Fruit fly (Drosophila melanogaster) whole organism, wandering third instar larva: ENCODE results near the gene Jhbp16.

Source experiments
- Abd-B ChIP-seq: fragments of >200 bp; optimal IDR thresholded peaks from 2 replicates; lab custom pipeline; 2017; ENCODE audit warnings: missing biosample characterization, missing genetic modification characterization
- CG32264 ChIP-seq: fragments of 200-800 bp; sonication (Bioruptor generic); optimal IDR thresholded peaks from 2 replicates; lab custom pipeline; 2016; ENCODE audit warnings: missing biosample characterization, missing genetic modification characterization
- CG9705 ChIP-seq: fragments of 200-800 bp; sonication (Bioruptor generic); optimal IDR thresholded peaks from 2 replicates; lab custom pipeline; 2018; ENCODE audit warnings: missing biosample characterization, mild to moderate bottlenecking, missing genetic modification characterization
- CrebA ChIP-seq: fragments of 200-800 bp; sonication (Bioruptor generic); optimal IDR thresholded peaks from 2 replicates; lab custom pipeline; 2016; ENCODE audit warnings: missing biosample characterization, mild to moderate bottlenecking, missing genetic modification characterization, borderline replicate concordance
- Dfd ChIP-seq: fragments of >200 bp; optimal IDR thresholded peaks from 2 replicates; lab custom pipeline; 2017; ENCODE audit warnings: missing biosample characterization, missing genetic modification characterization
- Dif ChIP-seq: fragments of 200-275, 200-300 bp; sonication (Bioruptor generic); optimal IDR thresholded peaks from 2 replicates; lab custom pipeline; 2018; ENCODE audit warnings: missing biosample characterization, missing genetic modification characterization; ENCODE audit not compliant: partially characterized antibody
- GATAd ChIP-seq: sonication (Bioruptor generic); optimal IDR thresholded peaks from 2 replicates; lab custom pipeline; 2016; ENCODE audit warnings: missing biosample characterization, missing genetic modification characterization
- HLH106 ChIP-seq: fragments of 200-800 bp; optimal IDR thresholded peaks from 3 replicates; lab custom pipeline; 2019; ENCODE audit warnings: missing biosample characterization, mild to moderate bottlenecking, missing genetic modification characterization, moderate library complexity
- Hnf4 ChIP-seq: fragments of 200-800 bp; sonication (Bioruptor generic); optimal IDR thresholded peaks from 2 replicates; lab custom pipeline; 2016; ENCODE audit warnings: missing biosample characterization, mild to moderate bottlenecking, missing genetic modification characterization
- Hr78 ChIP-seq: fragments of >200 bp; optimal IDR thresholded peaks from 2 replicates; lab custom pipeline; 2017; ENCODE audit warnings: missing biosample characterization, missing genetic modification characterization
- Hr83 ChIP-seq: fragments of 200-300 bp; sonication (Bioruptor generic); optimal IDR thresholded peaks from 2 replicates; lab custom pipeline; 2016; ENCODE audit warnings: missing biosample characterization, mild to moderate bottlenecking, missing genetic modification characterization, moderate library complexity; ENCODE audit not compliant: poor library complexity, severe bottlenecking
- Jra ChIP-seq: sonication (Bioruptor generic); optimal IDR thresholded peaks from 2 replicates; lab custom pipeline; 2016; ENCODE audit warnings: missing biosample characterization, missing genetic modification characterization
- Mio ChIP-seq: sonication (Bioruptor generic); optimal IDR thresholded peaks from 2 replicates; lab custom pipeline; 2016; ENCODE audit warnings: missing biosample characterization, missing genetic modification characterization
- Myc ChIP-seq: fragments of >200 bp; optimal IDR thresholded peaks from 2 replicates; lab custom pipeline; 2017
- N ChIP-seq: fragments of >200 bp; optimal IDR thresholded peaks from 2 replicates; lab custom pipeline; 2018; ENCODE audit warnings: missing biosample characterization, missing external identifiers, missing genetic modification characterization
- OdsH ChIP-seq: fragments of 200-800 bp; sonication (Bioruptor generic); optimal IDR thresholded peaks from 2 replicates; lab custom pipeline; 2016; ENCODE audit warnings: missing biosample characterization, mild to moderate bottlenecking, missing genetic modification characterization
- Rel ChIP-seq, 2 experiments: fragments of 200-800 bp; sonication (Bioruptor generic) in 1 of 2; optimal IDR thresholded peaks; 2 replicates in 1 of 2; 3 replicates in 1 of 2; lab custom pipeline; 2016 to 2019; ENCODE audit warnings: mild to moderate bottlenecking in 2 of 2, missing biosample characterization in 2 of 2, missing genetic modification characterization in 2 of 2, moderate library complexity in 1 of 2
- Sp1 ChIP-seq: fragments of 200-800 bp; sonication (Bioruptor generic); optimal IDR thresholded peaks from 3 replicates; lab custom pipeline; 2019; ENCODE audit warnings: missing biosample characterization, mild to moderate bottlenecking, missing genetic modification characterization, moderate library complexity
- Vsx2 ChIP-seq: fragments of 200-300, 225-300 bp; sonication (Bioruptor generic); optimal IDR thresholded peaks from 2 replicates; lab custom pipeline; 2018; ENCODE audit warnings: missing biosample characterization, missing genetic modification characterization; ENCODE audit not compliant: partially characterized antibody
- br ChIP-seq: fragments of 200-800 bp; sonication (Bioruptor generic); optimal IDR thresholded peaks from 2 replicates; lab custom pipeline; 2016; ENCODE audit warnings: missing biosample characterization, missing genetic modification characterization
- brk ChIP-seq: fragments of 200-800 bp; sonication (Bioruptor generic); optimal IDR thresholded peaks from 2 replicates; lab custom pipeline; 2016; ENCODE audit warnings: missing biosample characterization, mild to moderate bottlenecking, missing genetic modification characterization
- dl ChIP-seq, 2 experiments: fragments of 175-275, 200-275 bp in 1 of 2; fragments of 200-275 bp in 1 of 2; sonication (Bioruptor generic); optimal IDR thresholded peaks; lab custom pipeline; 2018; ENCODE audit warnings: mild to moderate bottlenecking in 2 of 2, missing biosample characterization in 2 of 2, missing genetic modification characterization in 2 of 2, moderate library complexity in 2 of 2; ENCODE audit not compliant: partially characterized antibody in 2 of 2, insufficient read depth in 1 of 2
- dmrt93B ChIP-seq: fragments of 200-800 bp; sonication (Bioruptor generic); optimal IDR thresholded peaks from 2 replicates; lab custom pipeline; 2018; ENCODE audit warnings: missing biosample characterization, mild to moderate bottlenecking, missing genetic modification characterization
- dsf ChIP-seq: sonication (Bioruptor generic); optimal IDR thresholded peaks from 2 replicates; lab custom pipeline; 2016; ENCODE audit warnings: missing biosample characterization, missing genetic modification characterization, borderline replicate concordance
- ey ChIP-seq: fragments of 200-800 bp; sonication (Bioruptor generic); optimal IDR thresholded peaks from 2 replicates; lab custom pipeline; 2016; ENCODE audit warnings: missing biosample characterization, missing genetic modification characterization
- foxo ChIP-seq, 2 experiments: fragments of 200-800 bp; sonication (Bioruptor generic); optimal IDR thresholded peaks; 2 replicates in 1 of 2; 3 replicates in 1 of 2; lab custom pipeline; 2016 to 2017; ENCODE audit warnings: missing biosample characterization in 2 of 2, missing genetic modification characterization in 2 of 2
- fru ChIP-seq: fragments of 200-800 bp; sonication (Bioruptor generic); optimal IDR thresholded peaks from 3 replicates; lab custom pipeline; 2016; ENCODE audit warnings: missing biosample characterization, mild to moderate bottlenecking, missing genetic modification characterization
- h ChIP-seq: fragments of 200-800 bp; sonication (Bioruptor generic); optimal IDR thresholded peaks from 3 replicates; lab custom pipeline; 2016; ENCODE audit warnings: missing biosample characterization, mild to moderate bottlenecking, missing genetic modification characterization
- jim ChIP-seq: fragments of 175-275, 200-325 bp; sonication (Bioruptor generic); optimal IDR thresholded peaks from 2 replicates; lab custom pipeline; 2016; ENCODE audit warnings: missing biosample characterization, mild to moderate bottlenecking, missing genetic modification characterization
- lola ChIP-seq: fragments of >200 bp; optimal IDR thresholded peaks from 2 replicates; lab custom pipeline; 2017; ENCODE audit warnings: missing biosample characterization, missing genetic modification characterization
- pan ChIP-seq: fragments of >200 bp; optimal IDR thresholded peaks from 2 replicates; lab custom pipeline; 2017
- psq ChIP-seq: fragments of 200-800 bp; sonication (Bioruptor generic); optimal IDR thresholded peaks from 3 replicates; lab custom pipeline; 2017; ENCODE audit warnings: missing biosample characterization, mild to moderate bottlenecking, missing genetic modification characterization, moderate library complexity
- rgr ChIP-seq: fragments of 200-800 bp; sonication (Bioruptor generic); optimal IDR thresholded peaks from 3 replicates; lab custom pipeline; 2016; ENCODE audit warnings: missing biosample characterization, mild to moderate bottlenecking, missing genetic modification characterization
- sage ChIP-seq: fragments of 200-800 bp; sonication (Bioruptor generic); optimal IDR thresholded peaks from 2 replicates; lab custom pipeline; 2016; ENCODE audit warnings: missing biosample characterization, mild to moderate bottlenecking, missing genetic modification characterization
- sv ChIP-seq: fragments of 200-800 bp; sonication (Bioruptor generic); optimal IDR thresholded peaks from 3 replicates; lab custom pipeline; 2016; ENCODE audit warnings: missing biosample characterization, missing genetic modification characterization
- tai ChIP-seq: sonication (Bioruptor generic); optimal IDR thresholded peaks from 2 replicates; lab custom pipeline; 2016; ENCODE audit warnings: missing biosample characterization, missing genetic modification characterization
- usp ChIP-seq: fragments of >200 bp; optimal IDR thresholded peaks from 2 replicates; lab custom pipeline; 2017; ENCODE audit warnings: missing biosample characterization, missing genetic modification characterization
- woc ChIP-seq: sonication (Bioruptor generic); optimal IDR thresholded peaks from 2 replicates; lab custom pipeline; 2016; ENCODE audit warnings: missing biosample characterization, mild to moderate bottlenecking, missing genetic modification characterization

The Jhbp16 gene

DNA sequence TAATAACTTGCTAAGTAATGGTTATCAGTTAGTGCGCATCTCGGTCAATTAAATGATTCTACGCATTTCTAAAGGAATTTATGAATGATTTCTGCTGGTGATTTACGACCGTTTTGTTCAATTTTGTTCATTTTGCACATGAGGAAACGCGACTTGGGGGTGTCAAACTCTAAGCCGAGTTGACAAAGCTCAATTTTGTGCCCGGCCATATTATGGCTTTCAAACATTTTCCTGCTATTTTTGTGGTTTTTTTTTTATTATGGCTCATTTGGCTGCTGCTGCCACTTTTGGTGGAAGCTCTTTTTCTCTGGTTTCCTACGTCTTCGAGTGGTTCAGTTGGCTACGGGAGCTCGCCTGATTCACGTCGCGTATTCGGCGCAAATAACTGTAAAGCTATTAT, at the start of gene Jhbp16:
TSS of gene Jhbp16 (plus strand) at position 301 of the 400 bp plus-strand sequence.
- TF ChIP-seq pan = no peak
- TF ChIP-seq woc (GFP tag; lab: Kevin White, UChicago) = no peak
- no peak for TF ChIP-seq dsf
- no peak for TF ChIP-seq Sp1 (GFP tag; lab: Kevin White, UChicago)
- no peak for TF ChIP-seq Mio (GFP tag; lab: Kevin White, UChicago)
- TF ChIP-seq HLH106 = no peak
- no peak for TF ChIP-seq lola (GFP tag; lab: Kevin White, UChicago)
- no peak for TF ChIP-seq brk
- no peak for TF ChIP-seq rgr
- no peak for TF ChIP-seq N (GFP tag; lab: Kevin White, UChicago)
- no peak for TF ChIP-seq sage (GFP tag; lab: Kevin White, UChicago)
- TF ChIP-seq ey = no peak
- TF ChIP-seq dl (GFP tag; optimal IDR thresholded peaks at IDR 0.05; lab: Kevin White, UChicago; ENCODE audit: insufficient read depth in 1 of 2, partially characterized antibody in 2 of 2) = no peak
- TF ChIP-seq Hnf4 (GFP tag; lab: Kevin White, UChicago) = no peak
- TF ChIP-seq OdsH (GFP tag; lab: Kevin White, UChicago) = no peak

- TF ChIP-seq sv = peak; percentile 9
- TF ChIP-seq psq (GFP tag; lab: Kevin White, UChicago) = peak; percentile 10
- TF ChIP-seq ey = peak; percentile 14
- TF ChIP-seq fru (GFP tag; lab: Kevin White, UChicago) = peak; percentile 9
- TF ChIP-seq lola (GFP tag; lab: Kevin White, UChicago) = no peak
- TF ChIP-seq br (GFP tag; lab: Kevin White, UChicago) = peak; percentile 16
Measured at dm6 chr3R:21614858-21615427, 49.2 kb upstream of the Jhbp16 start.

DNA sequence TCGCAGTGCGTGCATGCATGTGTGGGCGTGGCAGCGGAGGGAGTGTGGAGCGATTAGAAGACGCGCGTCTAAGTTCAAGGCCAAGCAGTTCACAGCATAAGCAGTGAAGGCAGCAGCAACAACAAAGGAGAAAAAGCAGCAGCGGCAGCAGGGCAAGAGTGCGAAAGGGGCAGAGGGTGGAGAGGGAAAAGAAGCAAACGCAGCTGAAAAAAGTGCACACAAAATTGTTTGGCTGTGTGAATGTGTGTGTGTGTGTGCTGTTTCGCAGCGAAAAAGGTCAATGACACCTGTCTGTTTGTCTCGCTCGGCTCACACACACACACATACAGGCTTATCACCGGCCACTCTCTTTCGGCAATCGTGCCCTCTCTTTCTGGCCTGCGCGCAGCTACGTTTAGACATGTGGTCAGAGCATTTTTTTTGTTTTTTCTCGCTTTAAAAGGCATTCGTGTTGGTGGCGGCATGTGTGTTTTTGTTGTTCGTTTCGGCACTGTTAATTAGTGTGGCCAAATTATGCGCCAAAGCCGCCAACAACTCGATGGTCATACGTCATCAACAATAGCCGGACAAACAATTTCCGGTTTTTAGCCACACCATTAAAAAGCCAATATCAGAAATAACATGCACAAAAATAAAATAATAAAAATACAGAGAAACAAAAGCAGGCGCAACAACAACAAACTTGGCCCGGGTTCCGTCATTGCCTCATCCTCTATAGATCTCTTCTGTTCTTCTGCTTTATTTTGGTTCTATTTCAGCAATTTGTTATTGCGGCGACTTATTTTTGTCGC, 47.9 kb upstream of the Jhbp16 start:
- no peak for TF ChIP-seq CG32264
- TF ChIP-seq Vsx2 = peak; percentile 61
- TF ChIP-seq dsf = no peak
- TF ChIP-seq Dif (GFP tag; lab: Kevin White, UChicago) = peak; percentile 81
- TF ChIP-seq Hnf4 (GFP tag; lab: Kevin White, UChicago) = peak; percentile 64
- TF ChIP-seq HLH106 = no peak
- no peak for TF ChIP-seq CG9705 (GFP tag; lab: Kevin White, UChicago)
- peak; percentile 19 for TF ChIP-seq OdsH (GFP tag; lab: Kevin White, UChicago)
- TF ChIP-seq ey = no peak
- peak; percentile 9 for TF ChIP-seq br (GFP tag; lab: Kevin White, UChicago)
- no peak for TF ChIP-seq tai (GFP tag; lab: Kevin White, UChicago)
- no peak for TF ChIP-seq sage (GFP tag; lab: Kevin White, UChicago)
- peak; percentile 37 to 53 for TF ChIP-seq dl (GFP tag; optimal IDR thresholded peaks at IDR 0.05; lab: Kevin White, UChicago; ENCODE audit: insufficient read depth in 1 of 2, partially characterized antibody in 2 of 2)
- peak; percentile 32 for TF ChIP-seq Rel (GFP tag; optimal IDR thresholded peaks at IDR 0.05; lab: Kevin White, UChicago)
- peak; percentile 74 for TF ChIP-seq Rel (tag; optimal IDR thresholded peaks at IDR 0.05; lab: Kevin White, UChicago)
- peak; percentile 92 for TF ChIP-seq psq (GFP tag; lab: Kevin White, UChicago)
- no peak for TF ChIP-seq Hr83
- TF ChIP-seq CrebA (GFP tag; lab: Kevin White, UChicago) = peak; percentile 89
- peak; percentile 58 for TF ChIP-seq Sp1 (GFP tag; lab: Kevin White, UChicago)
- TF ChIP-seq Hr78 = no peak
- TF ChIP-seq h (GFP tag; lab: Kevin White, UChicago) = peak; percentile 72
- TF ChIP-seq Mio (GFP tag; lab: Kevin White, UChicago) = no peak
- TF ChIP-seq brk = no peak
- TF ChIP-seq woc (GFP tag; lab: Kevin White, UChicago) = peak; percentile 13
- no peak for TF ChIP-seq Dfd (GFP tag; lab: Kevin White, UChicago)
- TF ChIP-seq pan = peak; percentile 17
- TF ChIP-seq N (GFP tag; lab: Kevin White, UChicago) = peak; percentile 7
- TF ChIP-seq foxo (GFP tag; optimal IDR thresholded peaks at IDR 0.05; lab: Kevin White, UChicago) = peak in 1 of 2 experiments; percentile 62
- no peak for TF ChIP-seq sv
- no peak for TF ChIP-seq dmrt93B
- no peak for TF ChIP-seq GATAd (GFP tag; lab: Kevin White, UChicago)
- no peak for TF ChIP-seq usp (GFP tag; lab: Kevin White, UChicago)
- TF ChIP-seq jim (GFP tag; lab: Kevin White, UChicago) = peak; percentile 96
- TF ChIP-seq Abd-B (GFP tag; lab: Kevin White, UChicago) = no peak
- TF ChIP-seq rgr = peak; percentile 37
- no peak for TF ChIP-seq Myc (lab: Kevin White, UChicago)
- TF ChIP-seq Jra = peak; percentile 54
- TF ChIP-seq lola (GFP tag; lab: Kevin White, UChicago) = no peak
- peak; percentile 30 for TF ChIP-seq fru (GFP tag; lab: Kevin White, UChicago)
